Fruit fly (Drosophila melanogaster) whole organism, embryonic: ENCODE measurements around the gene CG12056.

ENCODE experiments used
- Awh ChIP-seq: fragments of 200-800 bp; sonication (Bioruptor generic); IDR thresholded peaks from 2 replicates; pipeline ENCODE4, ENCODE4 v1.3.6; 2022; ENCODE audit warnings: missing biosample characterization, missing genetic modification characterization
- BtbVII ChIP-seq: fragments of 200-800 bp; sonication (Bioruptor generic); optimal IDR thresholded peaks from 3 replicates; lab custom pipeline; 2017; ENCODE audit warnings: missing biosample characterization, mild to moderate bottlenecking, missing genetic modification characterization
- CG13894 ChIP-seq: fragments of 200-800 bp; sonication (Bioruptor generic); optimal IDR thresholded peaks from 3 replicates; lab custom pipeline; 2018; ENCODE audit warnings: missing biosample characterization, mild to moderate bottlenecking, missing genetic modification characterization, moderate library complexity
- CG14441 ChIP-seq: fragments of 200-800 bp; sonication (Bioruptor generic); IDR thresholded peaks from 2 replicates; pipeline ENCODE4 v1.3.6; 2022; ENCODE audit warnings: missing biosample characterization, missing genetic modification characterization
- CG15073 ChIP-seq: fragments of 200-800 bp; sonication (Bioruptor generic); optimal IDR thresholded peaks from 2 replicates; lab custom pipeline; 2016; ENCODE audit warnings: missing biosample characterization, missing genetic modification characterization
- CG15479 ChIP-seq: fragments of 200-800 bp; sonication (Bioruptor generic); optimal IDR thresholded peaks from 3 replicates; lab custom pipeline; 2019; ENCODE audit warnings: missing biosample characterization, mild to moderate bottlenecking, missing genetic modification characterization, moderate library complexity
- CG18619 ChIP-seq: fragments of 200-800 bp; sonication (Bioruptor generic); optimal IDR thresholded peaks from 3 replicates; lab custom pipeline; 2017; ENCODE audit warnings: missing biosample characterization, mild to moderate bottlenecking, missing genetic modification characterization
- CG2199 ChIP-seq: fragments of 200-800 bp; sonication (Bioruptor generic); IDR thresholded peaks from 3 replicates; pipeline ENCODE4 v1.3.6; 2022; ENCODE audit warnings: missing biosample characterization, missing genetic modification characterization
- CG3407 ChIP-seq: fragments of 200-800 bp; sonication (Bioruptor generic); optimal IDR thresholded peaks from 2 replicates; lab custom pipeline; 2018; ENCODE audit warnings: missing biosample characterization, mild to moderate bottlenecking, missing genetic modification characterization
- CG5180 ChIP-seq: fragments of 200-800 bp; sonication (Bioruptor generic); optimal IDR thresholded peaks from 3 replicates; lab custom pipeline; 2017; ENCODE audit warnings: missing biosample characterization, missing genetic modification characterization, mild to moderate bottlenecking, moderate library complexity, missing genetic modification reagents
- CG5953 ChIP-seq: fragments of 200-800 bp; sonication (Bioruptor generic); IDR thresholded peaks from 2 replicates; pipeline ENCODE4 v1.3.6; 2022; ENCODE audit warnings: missing biosample characterization, missing genetic modification characterization
- CG8388 ChIP-seq: fragments of 200-800 bp; sonication (Bioruptor generic); optimal IDR thresholded peaks from 2 replicates; lab custom pipeline; 2019; ENCODE audit warnings: missing biosample characterization, mild to moderate bottlenecking, missing genetic modification characterization, moderate library complexity
- CoRest ChIP-seq: fragments of 200-800 bp; sonication (Bioruptor generic); optimal IDR thresholded peaks from 3 replicates; lab custom pipeline; 2018; ENCODE audit warnings: missing biosample characterization, mild to moderate bottlenecking, missing genetic modification characterization, moderate library complexity
- Dll ChIP-seq: fragments of 200-800 bp; sonication (Bioruptor generic); IDR thresholded peaks from 4 replicates; pipeline ENCODE4 v1.3.6; 2022; ENCODE audit warnings: missing biosample characterization, missing genetic modification characterization; ENCODE audit not compliant: partially characterized antibody
- E2f1 ChIP-seq: fragments of 200-800 bp; sonication (Bioruptor generic); IDR thresholded peaks from 2 replicates; pipeline ENCODE4 v1.3.6; 2022; ENCODE audit warnings: missing biosample characterization, missing genetic modification characterization
- Gug ChIP-seq: fragments of 200-800 bp; sonication (Bioruptor generic); IDR thresholded peaks from 4 replicates; pipeline ENCODE4 v1.3.6; 2022; ENCODE audit warnings: missing biosample characterization, missing genetic modification characterization
- H2.0 ChIP-seq: fragments of 200-800 bp; sonication (Bioruptor generic); IDR thresholded peaks from 2 replicates; pipeline ENCODE4 v1.3.6; 2022; ENCODE audit warnings: missing biosample characterization, missing genetic modification characterization
- HLH4C ChIP-seq: fragments of 200-800 bp; sonication (Bioruptor generic); IDR thresholded peaks from 3 replicates; pipeline ENCODE4 v1.3.6; 2022; ENCODE audit warnings: missing biosample characterization, missing genetic modification characterization; ENCODE audit not compliant: partially characterized antibody
- Hr78 ChIP-seq, 2 experiments: fragments of 200-800 bp in 1 of 2; fragments of >200 bp in 1 of 2; sonication (Bioruptor generic) in 1 of 2; optimal IDR thresholded peaks; 2 replicates each; lab custom pipeline; 2017 to 2019; ENCODE audit warnings: missing biosample characterization in 2 of 2, missing genetic modification characterization in 2 of 2, mild to moderate bottlenecking in 1 of 2, moderate library complexity in 1 of 2
- Med ChIP-seq: fragments of 200-800 bp; sonication (Bioruptor generic); peaks from one replicate; lab custom pipeline; 2016; ENCODE audit warnings: missing biosample characterization, missing genetic modification characterization, mild to moderate bottlenecking, inconsistent platforms, moderate library complexity
- Meics ChIP-seq: fragments of 200-800 bp; sonication (Bioruptor generic); optimal IDR thresholded peaks from 2 replicates; lab custom pipeline; 2017; ENCODE audit warnings: missing biosample characterization, mild to moderate bottlenecking, missing genetic modification characterization
- NC2β ChIP-seq: fragments of 200-800 bp; sonication (Bioruptor generic); optimal IDR thresholded peaks from 2 replicates; lab custom pipeline; 2016; ENCODE audit warnings: missing biosample characterization, missing genetic modification characterization
- NfI ChIP-seq: fragments of 200-800 bp; sonication (Bioruptor generic); optimal IDR thresholded peaks from 3 replicates; lab custom pipeline; 2018; ENCODE audit warnings: missing biosample characterization, mild to moderate bottlenecking, missing genetic modification characterization, moderate library complexity
- Opbp ChIP-seq: fragments of 200-800 bp; sonication (Bioruptor generic); IDR thresholded peaks from 3 replicates; pipeline ENCODE4 v1.3.6; 2022; ENCODE audit warnings: missing biosample characterization, missing genetic modification characterization; ENCODE audit not compliant: partially characterized antibody
- Ravus ChIP-seq: fragments of 200-800 bp; sonication (Bioruptor generic); IDR thresholded peaks from 2 replicates; pipeline ENCODE4 v1.3.6; 2022; ENCODE audit warnings: missing biosample characterization, missing genetic modification characterization
- Stat92E ChIP-seq, 3 experiments: fragments of >200 bp in 2 of 3; fragments of 200-800 bp in 1 of 3; sonication (Bioruptor generic) in 1 of 3; optimal IDR thresholded peaks; 2 replicates each; lab custom pipeline; 2017 to 2019; ENCODE audit warnings: missing biosample characterization in 3 of 3, missing genetic modification characterization in 3 of 3, mild to moderate bottlenecking in 1 of 3, moderate library complexity in 1 of 3
- abd-A ChIP-seq: fragments of 200-800 bp; sonication (Bioruptor generic); optimal IDR thresholded peaks from 3 replicates; lab custom pipeline; 2019; ENCODE audit warnings: missing biosample characterization, mild to moderate bottlenecking, missing genetic modification characterization, moderate library complexity
- al ChIP-seq: fragments of 200-800 bp; sonication (Bioruptor generic); IDR thresholded peaks from 2 replicates; pipeline ENCODE4 v1.3.6; 2022; ENCODE audit warnings: missing biosample characterization, missing genetic modification characterization
- ato ChIP-seq: fragments of 200-800 bp; sonication (Bioruptor generic); IDR thresholded peaks from 2 replicates; pipeline ENCODE4 v1.3.6; 2022; ENCODE audit warnings: missing biosample characterization, missing genetic modification characterization; ENCODE audit not compliant: partially characterized antibody
- en ChIP-seq: fragments of 200-800 bp; sonication (Bioruptor generic); optimal IDR thresholded peaks from 2 replicates; lab custom pipeline; 2016; ENCODE audit warnings: missing biosample characterization, missing genetic modification characterization
- ftz-f1 ChIP-seq: fragments of 200-800 bp; sonication (Bioruptor generic); optimal IDR thresholded peaks from 2 replicates; lab custom pipeline; 2016; ENCODE audit warnings: missing biosample characterization, missing genetic modification characterization
- gcm2 ChIP-seq: fragments of 200-800 bp; sonication (Bioruptor generic); optimal IDR thresholded peaks from 2 replicates; lab custom pipeline; 2016; ENCODE audit warnings: missing biosample characterization, missing genetic modification characterization
- gem ChIP-seq: fragments of 200-800 bp; sonication (Bioruptor generic); optimal IDR thresholded peaks from 2 replicates; lab custom pipeline; 2019; ENCODE audit warnings: missing biosample characterization, mild to moderate bottlenecking, missing genetic modification characterization, moderate library complexity
- gsb ChIP-seq: fragments of 200-800 bp; sonication (Bioruptor generic); IDR thresholded peaks from 2 replicates; pipeline ENCODE4 v1.3.6; 2022; ENCODE audit warnings: missing biosample characterization, missing genetic modification characterization
- gsb-n ChIP-seq: fragments of 200-800 bp; sonication (Bioruptor generic); optimal IDR thresholded peaks from 3 replicates; lab custom pipeline; 2018; ENCODE audit warnings: missing biosample characterization, mild to moderate bottlenecking, missing genetic modification characterization
- hbn ChIP-seq: fragments of 200-800 bp; sonication (Bioruptor generic); IDR thresholded peaks from 2 replicates; pipeline ENCODE4 v1.3.6; 2022; ENCODE audit warnings: missing biosample characterization, missing genetic modification characterization; ENCODE audit not compliant: partially characterized antibody
- her ChIP-seq: fragments of 200-800 bp; sonication (Bioruptor generic); optimal IDR thresholded peaks from 2 replicates; lab custom pipeline; 2016; ENCODE audit warnings: missing biosample characterization, missing genetic modification characterization
- knrl ChIP-seq: fragments of 200-800 bp; sonication (Bioruptor generic); IDR thresholded peaks from 3 replicates; pipeline ENCODE4 v1.3.6; 2022; ENCODE audit warnings: missing biosample characterization, missing genetic modification characterization; ENCODE audit not compliant: partially characterized antibody
- otp ChIP-seq: fragments of 200-800 bp; sonication (Bioruptor generic); IDR thresholded peaks from 3 replicates; pipeline ENCODE4, ENCODE4 v1.3.6; 2022; ENCODE audit warnings: missing biosample characterization, missing genetic modification characterization
- pnt ChIP-seq: fragments of 200-800 bp; sonication (Bioruptor generic); optimal IDR thresholded peaks from 3 replicates; lab custom pipeline; 2016; ENCODE audit warnings: missing biosample characterization, missing genetic modification characterization
- stc ChIP-seq: fragments of 200-800 bp; sonication (Bioruptor generic); IDR thresholded peaks from 2 replicates; pipeline ENCODE4 v1.3.6; 2022; ENCODE audit warnings: missing biosample characterization, missing genetic modification characterization
- tap ChIP-seq: fragments of 200-800 bp; optimal IDR thresholded peaks from 3 replicates; lab custom pipeline; 2019; ENCODE audit warnings: missing biosample characterization, mild to moderate bottlenecking, missing genetic modification characterization, moderate library complexity
- tin ChIP-seq: fragments of 200-800 bp; sonication (Bioruptor generic); optimal IDR thresholded peaks from 3 replicates; lab custom pipeline; 2016; ENCODE audit warnings: missing biosample characterization, missing genetic modification characterization
- tll ChIP-seq, 2 experiments: fragments of 200-800 bp in 1 of 2; fragments of >200 bp in 1 of 2; sonication (Bioruptor generic) in 1 of 2; optimal IDR thresholded peaks; 2 replicates each; lab custom pipeline; 2017 to 2019; ENCODE audit warnings: missing biosample characterization in 2 of 2, missing genetic modification characterization in 2 of 2, mild to moderate bottlenecking in 1 of 2, moderate library complexity in 1 of 2
- ttk ChIP-seq: fragments of 200-800 bp; sonication (Bioruptor generic); IDR thresholded peaks from 2 replicates; pipeline ENCODE4 v2.1.2; 2022; ENCODE audit warnings: missing biosample characterization, missing genetic modification characterization
- tx ChIP-seq: fragments of 200-800 bp; sonication (Bioruptor generic); optimal IDR thresholded peaks from 2 replicates; lab custom pipeline; 2016; ENCODE audit warnings: missing biosample characterization, missing genetic modification characterization
- vnd ChIP-seq: fragments of 200-800 bp; sonication (Bioruptor generic); IDR thresholded peaks from 3 replicates; pipeline ENCODE4 v1.3.6; 2022; ENCODE audit warnings: missing biosample characterization, missing genetic modification characterization; ENCODE audit not compliant: partially characterized antibody
- wek ChIP-seq: fragments of 200-800 bp; sonication (Bioruptor generic); optimal IDR thresholded peaks from 3 replicates; lab custom pipeline; 2018; ENCODE audit warnings: missing biosample characterization, mild to moderate bottlenecking, missing genetic modification characterization, moderate library complexity

CG12056 gene

DNA sequence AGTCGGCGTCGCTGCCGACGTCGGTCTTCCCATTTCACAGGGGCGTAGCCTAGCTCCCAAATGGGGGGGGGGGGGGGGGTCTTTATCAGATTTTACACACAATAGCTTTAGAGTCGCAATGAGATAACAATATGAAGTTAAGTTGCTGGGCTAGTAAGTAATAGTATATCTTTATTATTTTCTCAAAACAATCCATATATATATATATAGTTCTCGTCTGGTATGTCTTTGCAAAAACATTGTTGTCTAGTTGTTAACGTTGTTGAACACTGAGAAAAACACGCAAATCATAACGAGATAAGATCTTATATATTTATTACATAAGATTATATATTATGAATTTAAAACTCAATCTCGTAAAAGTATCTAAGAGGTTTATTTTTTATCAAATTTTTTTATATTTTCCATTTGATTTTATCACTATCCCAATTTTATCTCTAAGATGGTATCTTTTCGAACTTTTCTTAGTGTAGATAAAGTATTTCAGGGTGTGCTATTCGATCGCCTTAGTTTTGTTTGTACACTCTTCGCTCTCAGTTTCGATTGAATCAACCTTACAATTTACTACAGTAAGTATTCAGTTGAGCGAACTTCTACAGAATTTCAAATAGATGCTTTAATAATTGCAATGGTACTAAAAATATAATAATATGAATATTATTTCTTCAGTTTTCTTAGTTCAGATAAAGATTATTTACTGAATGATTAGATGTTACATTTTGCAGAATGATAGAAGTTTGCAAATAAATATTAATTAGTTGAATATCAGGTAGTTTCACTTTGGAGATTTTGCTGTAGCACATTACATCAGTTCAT is 9.6 kb downstream of the CG12056 start (continued):
- peak; percentile 67 for TF ChIP-seq Ravus (GFP tag; lab: Robert Waterston, UW)
- TF ChIP-seq CG13894: peak; percentile 82
- no peak for TF ChIP-seq pnt
- peak; percentile 30 for TF ChIP-seq tap
- TF ChIP-seq CG15479 (GFP tag; lab: Kevin White, UChicago): no peak
- TF ChIP-seq her: no peak
- TF ChIP-seq stc (GFP tag; lab: Robert Waterston, UW): peak; percentile 69
- no peak for TF ChIP-seq ftz-f1 (GFP tag; lab: Kevin White, UChicago)
- no peak for TF ChIP-seq tll (GFP tag; optimal IDR thresholded peaks at IDR 0.05; lab: Kevin White, UChicago)
- no peak for TF ChIP-seq gcm2 (GFP tag; lab: Kevin White, UChicago)
- TF ChIP-seq ttk: peak; percentile 68
- TF ChIP-seq Hr78 (GFP tag; optimal IDR thresholded peaks at IDR 0.05; lab: Kevin White, UChicago): no peak
- peak; percentile 78; the same call in 2 of the 3 replicates for TF ChIP-seq otp (GFP tag; lab: Robert Waterston, UW)
- TF ChIP-seq ato (GFP tag; lab: Robert Waterston, UW): no peak
- no peak for TF ChIP-seq CG2199
- TF ChIP-seq gem (tag; lab: Kevin White, UChicago): peak; percentile 80
- TF ChIP-seq Dll (GFP tag; lab: Robert Waterston, UW): no peak
- TF ChIP-seq Stat92E (GFP tag; optimal IDR thresholded peaks at IDR 0.05; lab: Kevin White, UChicago): no peak
- no peak for TF ChIP-seq en (GFP tag; lab: Kevin White, UChicago)
- no peak for TF ChIP-seq wek (GFP tag; lab: Kevin White, UChicago)
- TF ChIP-seq NfI (GFP tag; lab: Kevin White, UChicago): peak; percentile 69
- TF ChIP-seq tin (GFP tag; lab: Kevin White, UChicago): peak; percentile 9
- no peak for TF ChIP-seq NC2β (GFP tag; lab: Kevin White, UChicago)
- TF ChIP-seq Meics (GFP tag; lab: Kevin White, UChicago): peak; percentile 93
- no peak for TF ChIP-seq HLH4C (GFP tag; lab: Robert Waterston, UW)
- TF ChIP-seq al: peak; percentile 92
- TF ChIP-seq BtbVII: peak; percentile 80
- TF ChIP-seq Med (GFP tag; lab: Kevin White, UChicago): peak; percentile 92
- TF ChIP-seq Opbp: no peak
- 0 out of 2 replicates have a peak, but pooled peaks have one; percentile 19 for TF ChIP-seq Awh (GFP tag; lab: Robert Waterston, UW)
- no peak for TF ChIP-seq vnd (GFP tag; lab: Robert Waterston, UW)
- TF ChIP-seq CG15073 (GFP tag; lab: Kevin White, UChicago): no peak
- TF ChIP-seq CG3407 (GFP tag; lab: Kevin White, UChicago): no peak
- TF ChIP-seq CG5953 (GFP tag; lab: Robert Waterston, UW): no peak
- TF ChIP-seq gsb (GFP tag; lab: Robert Waterston, UW): peak; percentile 83
- peak; percentile 76 for TF ChIP-seq CoRest
- TF ChIP-seq Gug (GFP tag; lab: Robert Waterston, UW): peak; percentile 94
- TF ChIP-seq CG5180 (GFP tag; lab: Kevin White, UChicago): peak; percentile 18
- TF ChIP-seq E2f1: peak; percentile 85
- peak; percentile 21 for TF ChIP-seq CG8388 (GFP tag; lab: Kevin White, UChicago)
- TF ChIP-seq knrl: no peak
- no peak for TF ChIP-seq abd-A (tag; lab: Kevin White, UChicago)
- no peak for TF ChIP-seq tx (GFP tag; lab: Kevin White, UChicago)
- peak; percentile 86 for TF ChIP-seq CG14441 (GFP tag; lab: Robert Waterston, UW)
- no peak for TF ChIP-seq gsb-n (tag; lab: Kevin White, UChicago)
- TF ChIP-seq H2.0: peak; percentile 75; the same call in 1 of the 2 replicates
- no peak for TF ChIP-seq hbn
- TF ChIP-seq CG18619 (GFP tag; lab: Kevin White, UChicago): peak; percentile 71
